In the genomic region with DNA sequence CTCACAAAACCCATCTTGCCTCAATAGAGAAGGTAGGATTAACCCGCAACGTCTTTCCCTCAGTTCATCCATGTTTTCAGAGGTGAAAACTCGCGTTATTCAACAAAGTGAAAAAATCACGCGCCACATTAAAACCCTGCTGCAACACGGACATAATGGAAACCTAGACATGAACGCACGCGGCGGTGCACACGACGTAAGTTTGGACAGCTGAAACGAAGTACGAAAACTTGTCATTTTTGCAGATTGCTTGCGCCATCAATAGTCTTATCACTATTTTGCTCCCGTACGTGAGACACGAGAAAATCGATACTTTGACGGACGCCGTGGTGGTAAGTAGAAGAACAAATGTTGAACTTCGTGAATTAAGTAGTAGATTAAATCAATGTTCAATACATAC, we compare ENCODE assay signal across 5 worm cellular contexts.
A peak's percentile ranks its signal among the peaks of the same experiment; 100 is the strongest.
TF ChIP-seq lines count a peak whose summit lies in the region.

No protein-coding gene starts in this region.

TF ChIP-seq in whole organism, L1 larva, 84 proteins besides CTCF, POLR2A, EP300 and RAD21:
- TF ChIP-seq elt-2 (tag; optimal IDR thresholded peaks at IDR 0.05; lab: Kevin White, UChicago): peak; percentile 39
- peak in 1 of 2 experiments; percentile 10 for TF ChIP-seq mdl-1 (tag; optimal IDR thresholded peaks at IDR 0.05; lab: Kevin White, UChicago)
- no peak for TF ChIP-seq ceh-82 (tag; optimal IDR thresholded peaks at IDR 0.05; lab: Kevin White, UChicago)

TF ChIP-seq in whole organism, L2 larva, 48 proteins besides CTCF, POLR2A, EP300 and RAD21:
- TF ChIP-seq sma-9 (GFP tag; optimal IDR thresholded peaks at IDR 0.05; lab: Kevin White, UChicago): peak; percentile 42
- no peak for TF ChIP-seq sma-9 (tag; optimal IDR thresholded peaks at IDR 0.05; lab: Kevin White, UChicago)
- peak; percentile 13 for TF ChIP-seq fos-1 (tag; optimal IDR thresholded peaks at IDR 0.05; lab: Kevin White, UChicago)
- TF ChIP-seq ama-1 (optimal IDR thresholded peaks at IDR 0.05; lab: Kevin White, UChicago): no peak
TF ChIP-seq in whole organism, L2 larva: peak in this region for 2.

TF ChIP-seq in whole organism, L3 larva, 47 proteins besides CTCF, POLR2A, EP300 and RAD21:
- TF ChIP-seq ztf-11 (tag; optimal IDR thresholded peaks at IDR 0.05; lab: Kevin White, UChicago): no peak
- peak; percentile 10 for TF ChIP-seq pha-4 (tag; optimal IDR thresholded peaks at IDR 0.05; lab: Kevin White, UChicago)
- TF ChIP-seq pqm-1 (tag; optimal IDR thresholded peaks at IDR 0.05; lab: Kevin White, UChicago): peak; percentile 45
- peak; percentile 73 for TF ChIP-seq elt-2 (tag; optimal IDR thresholded peaks at IDR 0.05; lab: Kevin White, UChicago)

TF ChIP-seq in whole organism, L4 larva, 104 proteins besides CTCF, POLR2A, EP300 and RAD21:
- TF ChIP-seq daf-8 (GFP tag; IDR thresholded peaks at IDR 0.05; lab: Robert Waterston, UW) (no peak), hlh-11 (tag; optimal IDR thresholded peaks at IDR 0.05; lab: Kevin White, UChicago) (peak; percentile 58), unc-62 (GFP tag; optimal IDR thresholded peaks at IDR 0.05 in 1 of 2; lab: Kevin White, UChicago) (peak in 1 of 2 experiments; percentile 14), unc-62 (tag; optimal IDR thresholded peaks at IDR 0.05; lab: Kevin White, UChicago) (no peak), ctbp-1 (GFP tag; IDR thresholded peaks at IDR 0.05; lab: Robert Waterston, UW) (no peak), nhr-28 (tag; optimal IDR thresholded peaks at IDR 0.05; lab: Kevin White, UChicago) (peak; percentile 20), nhr-6 (tag; optimal IDR thresholded peaks at IDR 0.05; lab: Kevin White, UChicago) (no peak), madf-5 (GFP tag; IDR thresholded peaks at IDR 0.05; lab: Robert Waterston, UW) (no peak), jun-1 (tag; optimal IDR thresholded peaks at IDR 0.05; lab: Kevin White, UChicago) (no peak), ama-1 (optimal IDR thresholded peaks at IDR 0.05; lab: Kevin White, UChicago) (no peak), dmd-6 (GFP tag; IDR thresholded peaks at IDR 0.05; lab: Robert Waterston, UW) (peak; percentile 73), dve-1 (tag; optimal IDR thresholded peaks at IDR 0.05; lab: Kevin White, UChicago; ENCODE audit: insufficient read depth) (peak; percentile 50), mdl-1 (tag; optimal IDR thresholded peaks at IDR 0.05; lab: Kevin White, UChicago) (peak in 1 of 2 experiments; percentile 37), aly-2 (tag; optimal IDR thresholded peaks at IDR 0.05; lab: Kevin White, UChicago) (no peak), hlh-30 (tag; optimal IDR thresholded peaks at IDR 0.05; lab: Kevin White, UChicago; ENCODE audit: insufficient read depth) (peak; percentile 67), mes-2 (tag; optimal IDR thresholded peaks at IDR 0.05; lab: Kevin White, UChicago; ENCODE audit: poor library complexity, severe bottlenecking) (peak; percentile 8), daf-16 (GFP tag; optimal IDR thresholded peaks at IDR 0.05; lab: Kevin White, UChicago) (no peak), daf-16 (tag; optimal IDR thresholded peaks at IDR 0.05; lab: Kevin White, UChicago) (peak; percentile 57)
TF ChIP-seq in whole organism, L4 larva: peak in this region for 9.

TF ChIP-seq in whole organism, young adult, 124 proteins besides CTCF, POLR2A, EP300 and RAD21:
- TF ChIP-seq aptf-2 (GFP tag; conservative IDR thresholded peaks at IDR 0.05; lab: Robert Waterston, UW): no peak
- no peak for TF ChIP-seq egl-18 (GFP tag; IDR thresholded peaks at IDR 0.05; lab: Robert Waterston, UW)
- TF ChIP-seq rec-8 (tag; optimal IDR thresholded peaks at IDR 0.05; lab: Kevin White, UChicago): no peak
- peak; percentile 83 for TF ChIP-seq nhr-80 (tag; optimal IDR thresholded peaks at IDR 0.05; lab: Kevin White, UChicago)
- no peak for TF ChIP-seq D2030.7 (GFP tag; IDR thresholded peaks at IDR 0.05; lab: Robert Waterston, UW)
- no peak for TF ChIP-seq nfya-1 (tag; optimal IDR thresholded peaks at IDR 0.05; lab: Kevin White, UChicago; ENCODE audit: borderline replicate concordance, insufficient read depth)
- TF ChIP-seq hmg-20 (GFP tag; IDR thresholded peaks at IDR 0.05; lab: Robert Waterston, UW): no peak
- TF ChIP-seq ceh-27 (GFP tag; optimal IDR thresholded peaks at IDR 0.05; lab: Kevin White, UChicago): no peak
- no peak for TF ChIP-seq cebp-1 (GFP tag; IDR thresholded peaks at IDR 0.05; lab: Robert Waterston, UW)
- TF ChIP-seq cebp-1 (tag; optimal IDR thresholded peaks at IDR 0.05; lab: Kevin White, UChicago): peak; percentile 0
- TF ChIP-seq sptf-2 (GFP tag; optimal IDR thresholded peaks at IDR 0.05; lab: Kevin White, UChicago): no peak
- TF ChIP-seq him-1 (tag; optimal IDR thresholded peaks at IDR 0.05; lab: Kevin White, UChicago): no peak
- TF ChIP-seq Y79H2A.3 (GFP tag; conservative IDR thresholded peaks at IDR 0.05; lab: Robert Waterston, UW): no peak
- 0 out of 2 replicates have a peak, but pooled peaks have one; percentile 58 for TF ChIP-seq dox-1 (GFP tag; IDR thresholded peaks at IDR 0.05; lab: Robert Waterston, UW)
TF ChIP-seq in whole organism, young adult: peak in this region for 3.
